Worm (Caenorhabditis elegans) whole organism, L4 larva: ENCODE data around the gene daf-19.

ENCODE experiments used
- F10B5.3 ChIP-seq: sonication (generic microtip); optimal IDR thresholded peaks from 2 replicates; lab custom pipeline; 2016; ENCODE audit warnings: mild to moderate bottlenecking, missing genetic modification characterization, missing compliant biosample characterization
- ceh-82 ChIP-seq: sonication (generic microtip); optimal IDR thresholded peaks from 2 replicates; lab custom pipeline; 2017; ENCODE audit warnings: missing biosample characterization, missing genetic modification characterization
- egl-27 ChIP-seq: sonication (generic microtip); optimal IDR thresholded peaks from 3 replicates; lab custom pipeline; 2017; ENCODE audit warnings: missing biosample characterization, missing genetic modification reagents, missing genetic modification characterization
- fkh-10 ChIP-seq: fragments of 150-350 bp; optimal IDR thresholded peaks from 2 replicates; lab custom pipeline; 2014; ENCODE audit warnings: missing biosample characterization, missing genetic modification reagents, missing genetic modification characterization
- hmg-1.1 ChIP-seq: fragments of 200-800 bp; sonication (Bioruptor generic); IDR thresholded peaks from 2 replicates; pipeline ENCODE4 v1.3.6; 2022; ENCODE audit warnings: missing genetic modification reagents, missing genetic modification characterization, missing compliant biosample characterization
- nhr-11 ChIP-seq: fragments of 150-350 bp; optimal IDR thresholded peaks from 2 replicates; lab custom pipeline; 2014; ENCODE audit warnings: missing biosample characterization, missing genetic modification characterization
- nhr-76 ChIP-seq: fragments of 150-350 bp; optimal IDR thresholded peaks from 2 replicates; lab custom pipeline; 2014; ENCODE audit warnings: missing biosample characterization, missing genetic modification characterization
- snpc-4 ChIP-seq: fragments of 150-350 bp; optimal IDR thresholded peaks from 2 replicates; lab custom pipeline; 2014; ENCODE audit warnings: missing biosample characterization, missing genetic modification characterization
- zfp-2 ChIP-seq: sonication (generic microtip); optimal IDR thresholded peaks from 2 replicates; lab custom pipeline; 2016; ENCODE audit warnings: mild to moderate bottlenecking, missing genetic modification characterization, missing compliant biosample characterization
- ztf-11 ChIP-seq: fragments of 150-350 bp; optimal IDR thresholded peaks from 2 replicates; lab custom pipeline; 2014; ENCODE audit warnings: missing biosample characterization, missing genetic modification characterization

DNA sequence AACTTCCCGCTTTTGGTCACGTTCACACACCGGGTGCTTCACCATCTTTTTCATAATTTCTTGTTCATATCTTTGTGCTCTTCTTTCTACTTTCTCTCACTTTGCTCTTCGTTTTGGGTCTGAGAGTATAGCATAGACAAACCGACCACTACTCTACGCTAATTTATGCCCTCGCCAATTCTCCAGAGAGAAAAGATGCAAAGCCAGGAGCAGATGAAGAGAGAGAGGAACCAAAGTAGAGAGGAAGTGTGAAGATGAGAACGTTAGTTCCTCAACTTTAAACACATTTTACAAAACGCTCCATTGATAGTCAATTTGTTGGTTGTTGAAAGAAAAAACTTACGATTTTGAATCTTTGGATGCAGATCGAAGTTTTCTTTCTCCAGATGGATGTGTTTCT lies 1.4 kb downstream of the daf-19 start:
- no peak for TF ChIP-seq hmg-1.1 (GFP tag; lab: Robert Waterston, UW)
- no peak for TF ChIP-seq nhr-11
- no peak for TF ChIP-seq snpc-4 (tag; lab: Kevin White, UChicago)
- TF ChIP-seq fkh-10, result no peak
- no peak for TF ChIP-seq zfp-2 (tag; lab: Kevin White, UChicago)
- no peak for TF ChIP-seq ceh-82 (tag; lab: Kevin White, UChicago)
- no peak for TF ChIP-seq nhr-76
- no peak for TF ChIP-seq F10B5.3
- no peak for TF ChIP-seq ztf-11 (tag; lab: Kevin White, UChicago)
- no peak for TF ChIP-seq egl-27 (tag; lab: Kevin White, UChicago)
